Fruit fly (Drosophila melanogaster) whole organism, prepupa: ENCODE results near the gene ND-20.

Experiments used
- Blimp-1 ChIP-seq: fragments of 200-800 bp; sonication (Bioruptor generic); optimal IDR thresholded peaks from 3 replicates; lab custom pipeline; 2017; ENCODE audit warnings: missing biosample characterization, missing genetic modification characterization, mild to moderate bottlenecking, moderate library complexity, missing genetic modification reagents
- CG11294 ChIP-seq: fragments of 200-800 bp; sonication (Bioruptor generic); IDR thresholded peaks from 2 replicates; pipeline ENCODE4 v1.3.6; 2022; ENCODE audit warnings: missing biosample characterization, missing genetic modification characterization
- CG3032 ChIP-seq: fragments of 200-800 bp; optimal IDR thresholded peaks from 2 replicates; lab custom pipeline; 2019; ENCODE audit warnings: missing biosample characterization, mild to moderate bottlenecking, missing genetic modification characterization, moderate library complexity
- CG34406 ChIP-seq: fragments of 200-800 bp; sonication (Bioruptor generic); optimal IDR thresholded peaks from 3 replicates; lab custom pipeline; 2016; ENCODE audit warnings: missing biosample characterization, missing genetic modification characterization
- CG4318 ChIP-seq: fragments of 200-800 bp; sonication (Bioruptor generic); optimal IDR thresholded peaks from 3 replicates; lab custom pipeline; 2017; ENCODE audit warnings: missing biosample characterization, mild to moderate bottlenecking, missing genetic modification characterization
- CG6792 ChIP-seq: fragments of 200-800 bp; sonication (Bioruptor generic); optimal IDR thresholded peaks from 3 replicates; lab custom pipeline; 2016; ENCODE audit warnings: missing biosample characterization, missing genetic modification characterization
- CG6808 ChIP-seq: fragments of 200-800 bp; sonication (Bioruptor generic); optimal IDR thresholded peaks from 3 replicates; lab custom pipeline; 2017; ENCODE audit warnings: missing biosample characterization, missing genetic modification characterization, mild to moderate bottlenecking, moderate library complexity, missing genetic modification reagents
- CG6854 ChIP-seq: fragments of 200-800 bp; sonication (Bioruptor generic); optimal IDR thresholded peaks from 2 replicates; lab custom pipeline; 2017; ENCODE audit warnings: missing biosample characterization, mild to moderate bottlenecking, missing genetic modification characterization
- CG8632 ChIP-seq: fragments of 200-800 bp; sonication (Bioruptor generic); optimal IDR thresholded peaks from 3 replicates; lab custom pipeline; 2016; ENCODE audit warnings: missing biosample characterization, missing genetic modification characterization
- Hr39 ChIP-seq: fragments of 200-800 bp; sonication (Bioruptor generic); optimal IDR thresholded peaks from 2 replicates; lab custom pipeline; 2016; ENCODE audit warnings: missing biosample characterization, missing genetic modification characterization
- fd85E ChIP-seq: fragments of 200-800 bp; sonication (Bioruptor generic); optimal IDR thresholded peaks from 3 replicates; lab custom pipeline; 2016; ENCODE audit warnings: missing biosample characterization, missing genetic modification characterization
- lz ChIP-seq: fragments of 200-800 bp; sonication (Bioruptor generic); optimal IDR thresholded peaks from 3 replicates; lab custom pipeline; 2016; ENCODE audit warnings: missing biosample characterization, missing genetic modification characterization
- topi ChIP-seq: fragments of 200-800 bp; sonication (Bioruptor generic); optimal IDR thresholded peaks from 3 replicates; lab custom pipeline; 2016; ENCODE audit warnings: missing biosample characterization, missing genetic modification characterization

- TF ChIP-seq Hr39 (GFP tag; lab: Kevin White, UChicago) (no peak), CG11294 (no peak), Blimp-1 (GFP tag; lab: Kevin White, UChicago) (no peak), topi (no peak), CG8632 (GFP tag; lab: Kevin White, UChicago) (no peak), CG3032 (tag; lab: Kevin White, UChicago) (no peak), fd85E (GFP tag; lab: Kevin White, UChicago) (no peak), CG34406 (no peak), lz (GFP tag; lab: Kevin White, UChicago) (no peak), CG6808 (no peak), CG6792 (GFP tag; lab: Kevin White, UChicago) (no peak), CG6854 (GFP tag; lab: Kevin White, UChicago) (no peak), CG4318 (GFP tag; lab: Kevin White, UChicago) (no peak)
Measured at dm6 chrX:15940956-15941246, 45.7 kb downstream of the ND-20 start, which contains the start of gene CG8924.
